Worm (Caenorhabditis elegans) whole organism, L2 larva: Measurements from ENCODE around the gene T28A11.20.

ENCODE experiments used
- aly-2 ChIP-seq: fragments of 150-350 bp; optimal IDR thresholded peaks from 2 replicates; lab custom pipeline; 2014; ENCODE audit warnings: missing biosample characterization, missing genetic modification characterization
- lin-39 ChIP-seq: fragments of 150-350 bp; optimal IDR thresholded peaks from 2 replicates; lab custom pipeline; 2014; ENCODE audit warnings: missing biosample characterization, missing genetic modification reagents, missing genetic modification characterization
- lsy-2 ChIP-seq, 2 experiments: fragments of 150-350 bp in 1 of 2; sonication (generic microtip) in 1 of 2; optimal IDR thresholded peaks; 2 replicates each; lab custom pipeline; 2014 to 2017; ENCODE audit warnings: missing biosample characterization in 2 of 2, missing genetic modification characterization in 2 of 2
- nhr-6 ChIP-seq: fragments of 150-350 bp; optimal IDR thresholded peaks from 2 replicates; lab custom pipeline; 2014; ENCODE audit warnings: missing biosample characterization, missing genetic modification characterization

DNA sequence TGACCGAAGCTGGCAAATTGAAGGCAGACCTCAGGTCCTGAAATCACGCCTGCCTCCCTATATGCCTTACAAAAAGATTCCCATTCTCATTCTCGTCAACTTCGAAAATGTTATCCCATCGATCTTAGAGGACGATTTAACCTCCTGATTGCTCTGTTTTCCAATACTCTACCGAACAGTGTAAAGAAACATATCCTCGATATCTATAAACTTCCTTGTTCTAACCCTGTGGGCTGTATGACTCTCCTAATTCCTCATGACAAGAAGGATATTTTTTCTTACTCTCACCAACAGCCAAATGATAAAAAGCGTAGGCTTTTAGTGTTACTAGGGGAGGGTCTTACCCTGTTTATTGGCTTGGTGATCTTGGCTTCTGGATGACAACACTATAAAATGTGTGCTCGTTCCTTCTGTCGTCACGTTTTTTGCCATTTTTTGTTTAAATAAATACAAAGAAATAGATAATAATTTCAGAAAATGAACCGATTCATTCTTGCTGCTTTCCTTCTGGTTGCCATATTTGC lies 583 bp upstream of the T28A11.20 start, which contains the start of gene T28A11.4:
- TF ChIP-seq aly-2 (tag; lab: Kevin White, UChicago), result no peak
- TF ChIP-seq lin-39 (tag; lab: Kevin White, UChicago), result no peak
- TF ChIP-seq nhr-6 (tag; lab: Kevin White, UChicago), result no peak
- no peak for TF ChIP-seq lsy-2 (tag; optimal IDR thresholded peaks at IDR 0.05; lab: Kevin White, UChicago)
